Worm (Caenorhabditis elegans) whole organism, young adult: ENCODE results near the gene F33D4.4.

Experiments
- let-526 ChIP-seq: fragments of 200-800 bp; sonication (Bioruptor generic); IDR thresholded peaks from 2 replicates; pipeline ENCODE4 v1.3.6; 2022; ENCODE audit warnings: missing genetic modification reagents, missing genetic modification characterization, missing compliant biosample characterization
- snpc-4 ChIP-seq, 5 experiments: fragments of 150-350 bp in 1 of 5; sonication (generic microtip) in 4 of 5; optimal IDR thresholded peaks; 2 replicates each; lab custom pipeline; 2014 to 2018; ENCODE audit warnings: missing genetic modification characterization in 5 of 5, missing biosample characterization in 3 of 5, antibody characterized with exemption in 2 of 5, mild to moderate bottlenecking in 2 of 5, missing compliant biosample characterization in 2 of 5, missing genotype in 2 of 5, moderate library complexity in 2 of 5, missing genetic modification reagents in 1 of 5

DNA sequence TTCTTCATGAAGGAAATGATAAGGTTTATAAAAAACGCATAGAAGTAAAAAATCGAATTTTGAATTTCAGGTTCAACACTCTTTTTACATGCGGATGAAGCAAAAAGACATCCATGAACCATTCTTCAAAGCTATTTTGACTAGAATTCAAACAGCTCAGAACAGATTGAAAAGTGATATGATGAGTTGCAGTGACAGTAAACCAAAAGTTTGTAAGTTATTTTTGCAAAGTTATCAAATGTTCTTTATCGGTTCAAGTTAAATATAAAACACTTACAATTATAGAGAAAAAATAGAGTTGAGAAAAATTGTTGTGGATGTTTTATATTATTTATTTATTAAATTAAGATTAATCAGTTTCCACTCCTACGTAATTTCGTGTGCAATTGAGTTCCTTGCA is 14.3 kb downstream of the F33D4.4 start:
- TF ChIP-seq snpc-4 (GFP tag; optimal IDR thresholded peaks at IDR 0.05; lab: Kevin White, UChicago) (no peak), snpc-4 (tag; optimal IDR thresholded peaks at IDR 0.05; lab: Kevin White, UChicago) (no peak), let-526 (GFP tag; lab: Robert Waterston, UW) (no peak)
